Fruit fly (Drosophila melanogaster): Measurements from ENCODE around the gene CG9338.

CG9338 gene

dm6 chr2L:20823196-20824105, 41.6 kb upstream of the CG9338 start (continued):
- TF ChIP-seq CG11294 (GFP tag; IDR thresholded peaks at IDR 0.05) (no peak), spab (GFP tag; optimal IDR thresholded peaks at IDR 0.05) (peak; percentile 11), fkh (GFP tag; optimal IDR thresholded peaks at IDR 0.05) (no peak), CG1621 (tag; optimal IDR thresholded peaks at IDR 0.05) (peak; percentile 90), Sox14 (GFP tag; optimal IDR thresholded peaks at IDR 0.05) (peak; percentile 44), CG10631 (GFP tag; optimal IDR thresholded peaks at IDR 0.05) (peak; percentile 34), vri (GFP tag; optimal IDR thresholded peaks at IDR 0.05) (peak; percentile 85), CG8632 (GFP tag; optimal IDR thresholded peaks at IDR 0.05) (no peak), CG34406 (GFP tag; optimal IDR thresholded peaks at IDR 0.05) (no peak), esn (GFP tag; optimal IDR thresholded peaks at IDR 0.05) (peak; percentile 20), CG9139 (GFP tag; optimal IDR thresholded peaks at IDR 0.05) (peak; percentile 56), dsx (GFP tag; optimal IDR thresholded peaks at IDR 0.05; ENCODE audit: poor library complexity, severe bottlenecking) (peak; percentile 32), CG6163 (GFP tag; IDR thresholded peaks at IDR 0.05) (peak; percentile 73; the same call in 2 of the 3 replicates), cyc (GFP tag; optimal IDR thresholded peaks at IDR 0.05) (no peak), achi (GFP tag; optimal IDR thresholded peaks at IDR 0.05) (no peak), Ets96B (tag; optimal IDR thresholded peaks at IDR 0.05) (no peak), Gug (GFP tag; IDR thresholded peaks at IDR 0.05) (peak; percentile 28; the same call in 1 of the 2 replicates), Met (GFP tag; optimal IDR thresholded peaks at IDR 0.05) (no peak), Ets21C (GFP tag; optimal IDR thresholded peaks at IDR 0.05) (no peak), CG6808 (GFP tag; optimal IDR thresholded peaks at IDR 0.05) (peak; percentile 99), CG3919 (GFP tag; optimal IDR thresholded peaks at IDR 0.05) (peak; percentile 37), Eip93F (GFP tag; optimal IDR thresholded peaks at IDR 0.05) (peak; percentile 89), acj6 (GFP tag; optimal IDR thresholded peaks at IDR 0.05) (peak; percentile 22), CG15336 (GFP tag; IDR thresholded peaks at IDR 0.05) (no peak; the same call in 1 of the 2 replicates)

- TF ChIP-seq CG6808 (GFP tag; optimal IDR thresholded peaks at IDR 0.05) = no peak
- peak; percentile 33 for TF ChIP-seq Eip78C (GFP tag)
- TF ChIP-seq CG11294 (GFP tag; IDR thresholded peaks at IDR 0.05) = no peak
- TF ChIP-seq Ets21C (GFP tag; optimal IDR thresholded peaks at IDR 0.05) = no peak
Measured at dm6 chr2L:20824136-20824789, 40.8 kb upstream of the CG9338 start.

- no peak for TF ChIP-seq CG34406 (GFP tag; optimal IDR thresholded peaks at IDR 0.05)
- no peak for TF ChIP-seq acj6 (GFP tag; optimal IDR thresholded peaks at IDR 0.05)
- TF ChIP-seq CG32006 (GFP tag; optimal IDR thresholded peaks at IDR 0.05) = no peak
- no peak for TF ChIP-seq OdsH (GFP tag; optimal IDR thresholded peaks at IDR 0.05)
- no peak for TF ChIP-seq CG6792 (GFP tag; optimal IDR thresholded peaks at IDR 0.05)
- TF ChIP-seq dac (GFP tag; optimal IDR thresholded peaks at IDR 0.05) = no peak
- TF ChIP-seq CG3919 (GFP tag; optimal IDR thresholded peaks at IDR 0.05) = no peak
- no peak for TF ChIP-seq Hr39 (GFP tag; optimal IDR thresholded peaks at IDR 0.05)
- no peak for TF ChIP-seq Eip75B (GFP tag; optimal IDR thresholded peaks at IDR 0.05)
- no peak for TF ChIP-seq Hr38 (GFP tag; optimal IDR thresholded peaks at IDR 0.05)
- peak; percentile 21 for TF ChIP-seq CG9139 (GFP tag; optimal IDR thresholded peaks at IDR 0.05)
- TF ChIP-seq Blimp-1 (GFP tag; optimal IDR thresholded peaks at IDR 0.05) = no peak
- TF ChIP-seq vri (GFP tag; optimal IDR thresholded peaks at IDR 0.05) = no peak
- peak; percentile 3 for TF ChIP-seq CG10631 (GFP tag; optimal IDR thresholded peaks at IDR 0.05)
- no peak for TF ChIP-seq CG11902 (GFP tag; optimal IDR thresholded peaks at IDR 0.05)
- TF ChIP-seq topi (GFP tag; optimal IDR thresholded peaks at IDR 0.05) = no peak
- TF ChIP-seq svp (GFP tag) = peak; percentile 83
- no peak for TF ChIP-seq cyc (GFP tag; optimal IDR thresholded peaks at IDR 0.05)
- TF ChIP-seq Sox14 (GFP tag; optimal IDR thresholded peaks at IDR 0.05) = no peak
- TF ChIP-seq Eip78C (GFP tag) = no peak
- no peak for TF ChIP-seq Hr4 (GFP tag; optimal IDR thresholded peaks at IDR 0.05)
- no peak for TF ChIP-seq CG7368 (GFP tag; optimal IDR thresholded peaks at IDR 0.05)
- TF ChIP-seq CG16779 (tag; optimal IDR thresholded peaks at IDR 0.05) = no peak
- TF ChIP-seq CG8632 (GFP tag; optimal IDR thresholded peaks at IDR 0.05) = no peak
- TF ChIP-seq CG10669 (GFP tag; optimal IDR thresholded peaks at IDR 0.05) = no peak
- 0 out of 2 replicates have a peak, but pooled peaks have one; percentile 12 for TF ChIP-seq CG15336 (GFP tag; IDR thresholded peaks at IDR 0.05)
- no peak for TF ChIP-seq lz (GFP tag; optimal IDR thresholded peaks at IDR 0.05)
- TF ChIP-seq Smox (GFP tag; optimal IDR thresholded peaks at IDR 0.05) = no peak
- no peak for TF ChIP-seq spab (GFP tag; optimal IDR thresholded peaks at IDR 0.05)
- TF ChIP-seq CG6854 (GFP tag; optimal IDR thresholded peaks at IDR 0.05) = peak; percentile 20
- TF ChIP-seq CG31627 (GFP tag; optimal IDR thresholded peaks at IDR 0.05) = no peak
- no peak for TF ChIP-seq Ets21C (GFP tag; optimal IDR thresholded peaks at IDR 0.05)
Measured at dm6 chr2L:20825265-20825664, 39.8 kb upstream of the CG9338 start.
